Worm (Caenorhabditis elegans): ENCODE data around the gene F23H12.10.

ce11 chrV:12412321-12412720 is 38.3 kb upstream of the F23H12.10 start:
- no peak for TF ChIP-seq elt-1 (tag; optimal IDR thresholded peaks at IDR 0.05; ENCODE audit: borderline replicate concordance, insufficient read depth)
- TF ChIP-seq lin-32 (GFP tag; optimal IDR thresholded peaks at IDR 0.05): no peak
- TF ChIP-seq sptf-1 (tag; optimal IDR thresholded peaks at IDR 0.05): no peak
- no peak for TF ChIP-seq ceh-83 (GFP tag; optimal IDR thresholded peaks at IDR 0.05)

Measured in whole organism, mixed stage, embryonic.